Worm (Caenorhabditis elegans) whole organism, L3 larva: ENCODE measurements around the gene F01D5.7.
A peak's percentile ranks its signal among the peaks of the same experiment; 100 is the strongest.

ENCODE experiments used
- R02D3.7 ChIP-seq: fragments of 150-350 bp; optimal IDR thresholded peaks from 2 replicates; lab custom pipeline; 2014; ENCODE audit warnings: missing biosample characterization, missing genetic modification characterization
- ama-1 ChIP-seq: fragments of 150-350 bp; optimal IDR thresholded peaks from 2 replicates; lab custom pipeline; 2018
- ceh-28 ChIP-seq: fragments of 150-350 bp; optimal IDR thresholded peaks from 2 replicates; lab custom pipeline; 2014; ENCODE audit warnings: missing biosample characterization, missing genetic modification reagents, missing genetic modification characterization
- ceh-82 ChIP-seq: fragments of 150-350 bp; optimal IDR thresholded peaks from 2 replicates; lab custom pipeline; 2014; ENCODE audit warnings: missing biosample characterization, missing genetic modification characterization
- daf-12 ChIP-seq: fragments of 150-350 bp; optimal IDR thresholded peaks from 2 replicates; lab custom pipeline; 2014; ENCODE audit warnings: missing biosample characterization, missing genetic modification reagents, missing genetic modification characterization
- egl-27 ChIP-seq: sonication (generic microtip); optimal IDR thresholded peaks from 4 replicates; lab custom pipeline; 2017; ENCODE audit warnings: missing biosample characterization, missing genetic modification reagents, missing genetic modification characterization
- egl-5 ChIP-seq: fragments of 150-350 bp; optimal IDR thresholded peaks from 2 replicates; lab custom pipeline; 2017; ENCODE audit warnings: missing biosample characterization, missing genetic modification reagents, missing genetic modification characterization, inconsistent platforms
- elt-1 ChIP-seq: fragments of 150-350 bp; optimal IDR thresholded peaks from 2 replicates; lab custom pipeline; 2014; ENCODE audit warnings: missing biosample characterization, missing genetic modification characterization
- elt-2 ChIP-seq: sonication (generic microtip); optimal IDR thresholded peaks from 2 replicates; lab custom pipeline; 2016; ENCODE audit warnings: missing genetic modification reagents, mild to moderate bottlenecking, missing genetic modification characterization, missing compliant biosample characterization
- elt-3 ChIP-seq, 3 experiments: fragments of 150-350 bp in 1 of 3; sonication (generic microtip) in 2 of 3; optimal IDR thresholded peaks; 2 replicates in 2 of 3; 4 replicates in 1 of 3; lab custom pipeline; 2014 to 2017; ENCODE audit warnings: missing biosample characterization in 3 of 3, missing genetic modification characterization in 3 of 3
- eor-1 ChIP-seq, 2 experiments: fragments of 150-350 bp; optimal IDR thresholded peaks; 2 replicates each; lab custom pipeline; 2014 to 2018; ENCODE audit warnings: missing biosample characterization in 2 of 2, missing genetic modification characterization in 2 of 2
- fkh-2 ChIP-seq: fragments of 150-350 bp; optimal IDR thresholded peaks from 2 replicates; lab custom pipeline; 2014; ENCODE audit warnings: missing biosample characterization, missing genetic modification reagents, missing genetic modification characterization
- hmg-11 ChIP-seq: sonication (generic microtip); optimal IDR thresholded peaks from 2 replicates; lab custom pipeline; 2016; ENCODE audit warnings: missing genetic modification characterization, missing compliant biosample characterization
- jun-1 ChIP-seq: fragments of 150-350 bp; optimal IDR thresholded peaks from 2 replicates; lab custom pipeline; 2014; ENCODE audit warnings: missing biosample characterization, missing genetic modification reagents, missing genetic modification characterization
- nhr-12 ChIP-seq: fragments of 150-350 bp; optimal IDR thresholded peaks from 2 replicates; lab custom pipeline; 2014; ENCODE audit warnings: missing biosample characterization, missing genetic modification characterization
- nhr-237 ChIP-seq: fragments of 150-350 bp; optimal IDR thresholded peaks from 2 replicates; lab custom pipeline; 2014; ENCODE audit warnings: missing biosample characterization, missing genetic modification characterization
- nhr-25 ChIP-seq: sonication (generic microtip); optimal IDR thresholded peaks from 2 replicates; lab custom pipeline; 2017; ENCODE audit warnings: missing biosample characterization, missing genetic modification characterization
- nhr-28 ChIP-seq: fragments of 150-350 bp; optimal IDR thresholded peaks from 2 replicates; lab custom pipeline; 2014; ENCODE audit warnings: missing biosample characterization, missing genetic modification characterization
- nhr-43 ChIP-seq: sonication (generic microtip); optimal IDR thresholded peaks from 2 replicates; lab custom pipeline; 2016; ENCODE audit warnings: mild to moderate bottlenecking, missing genetic modification characterization, missing compliant biosample characterization; ENCODE audit not compliant: poor library complexity, severe bottlenecking
- nhr-67 ChIP-seq: fragments of 150-350 bp; optimal IDR thresholded peaks from 2 replicates; lab custom pipeline; 2014; ENCODE audit warnings: missing biosample characterization, missing genetic modification characterization
- nhr-76 ChIP-seq: fragments of 150-350 bp; sonication (generic microtip); optimal IDR thresholded peaks from 5 replicates; lab custom pipeline; 2014; ENCODE audit warnings: missing biosample characterization, missing genetic modification characterization
- pha-4 ChIP-seq: fragments of 150-350 bp; optimal IDR thresholded peaks from 2 replicates; lab custom pipeline; 2014; ENCODE audit warnings: missing biosample characterization, missing genetic modification reagents, missing genetic modification characterization
- pqm-1 ChIP-seq: fragments of 150-350 bp; optimal IDR thresholded peaks from 2 replicates; lab custom pipeline; 2017; ENCODE audit warnings: missing biosample characterization, missing genetic modification characterization, inconsistent platforms
- sea-2 ChIP-seq: fragments of 150-350 bp; sonication (generic microtip); optimal IDR thresholded peaks from 4 replicates; lab custom pipeline; 2014; ENCODE audit warnings: missing biosample characterization, missing genetic modification reagents, missing genetic modification characterization
- snpc-4 ChIP-seq: fragments of 150-350 bp; optimal IDR thresholded peaks from 2 replicates; lab custom pipeline; 2014; ENCODE audit warnings: missing biosample characterization, missing genetic modification characterization
- tbx-2 ChIP-seq: sonication (generic microtip); optimal IDR thresholded peaks from 2 replicates; lab custom pipeline; 2016; ENCODE audit warnings: mild to moderate bottlenecking, missing genetic modification characterization, missing compliant biosample characterization
- ztf-11 ChIP-seq: fragments of 150-350 bp; optimal IDR thresholded peaks from 2 replicates; lab custom pipeline; 2014; ENCODE audit warnings: missing biosample characterization, missing genetic modification characterization
- ztf-4 ChIP-seq: fragments of 150-350 bp; optimal IDR thresholded peaks from 2 replicates; lab custom pipeline; 2014; ENCODE audit warnings: missing biosample characterization, missing genetic modification characterization

F01D5.7 gene

ce11 chrII:13997989-13998388 lies 10.5 kb upstream of the F01D5.7 start:
- TF ChIP-seq nhr-28 (tag; lab: Kevin White, UChicago): no peak
- TF ChIP-seq pqm-1 (tag; lab: Kevin White, UChicago): peak; percentile 35

DNA sequence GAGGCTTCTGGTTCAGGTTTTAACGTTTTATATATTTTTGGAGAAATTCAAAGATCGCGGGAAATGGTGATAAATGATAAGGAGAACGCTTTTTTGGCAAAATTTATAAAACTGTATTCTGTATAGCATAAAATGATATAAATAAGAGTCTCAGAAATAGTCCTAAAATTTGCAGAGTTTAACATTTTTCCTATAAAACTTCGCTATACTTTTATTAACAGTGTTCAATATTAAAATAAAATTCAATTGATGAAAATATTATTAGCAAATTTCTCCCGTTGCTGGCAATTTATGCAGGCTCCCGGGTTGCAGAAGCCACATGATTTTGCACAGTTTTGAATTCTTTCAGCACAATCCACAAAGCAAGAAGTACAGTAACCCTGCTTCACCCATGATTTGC lies 9.5 kb upstream of the F01D5.7 start, which contains the start of gene F01D5.2:
Gene F01D5.2, minus strand, starts transcription at position 101 of the 400 bp plus-strand sequence.
- TF ChIP-seq nhr-237 (tag; lab: Kevin White, UChicago): no peak
- TF ChIP-seq nhr-67 (tag; lab: Kevin White, UChicago): no peak
- TF ChIP-seq ztf-4 (tag; lab: Kevin White, UChicago): no peak
- TF ChIP-seq jun-1: no peak
- no peak for TF ChIP-seq pha-4 (tag; lab: Kevin White, UChicago)
- no peak for TF ChIP-seq fkh-2
- TF ChIP-seq, all 47 proteins: peak for 0

ce11 chrII:14000044-14000443 lies 8.4 kb upstream of the F01D5.7 start, which contains the start of gene F01D5.3:
TSS of gene F01D5.3 (minus strand) at chrII:14000144.
- TF ChIP-seq elt-2 (tag; lab: Kevin White, UChicago): peak; percentile 42

DNA sequence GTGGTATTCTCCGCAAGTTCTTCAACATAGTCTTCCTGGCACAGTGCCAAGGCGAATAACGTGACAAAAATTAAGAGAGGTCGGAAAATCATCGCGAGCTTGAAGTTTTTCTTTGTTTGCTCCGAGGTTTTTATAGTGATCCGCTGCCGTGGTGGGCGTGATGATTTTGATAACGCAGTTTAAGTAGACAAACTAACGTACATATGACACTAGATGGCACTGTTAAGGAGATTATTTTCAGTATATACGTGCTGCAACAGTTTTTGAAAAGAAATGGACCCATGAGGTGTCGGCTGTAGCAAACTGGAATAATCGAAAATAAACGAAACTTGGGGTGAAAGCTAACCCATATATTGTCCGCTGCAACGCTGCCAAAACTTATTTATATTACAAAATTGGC lies 6.3 kb upstream of the F01D5.7 start, which contains the start of gene F01D5.5:
Gene F01D5.5, minus strand, starts transcription at position 101 of the 400 bp plus-strand sequence.
- TF ChIP-seq elt-2 (tag; lab: Kevin White, UChicago) (peak; percentile 34), egl-5 (tag; lab: Kevin White, UChicago) (no peak), ceh-82 (no peak), R02D3.7 (tag; lab: Kevin White, UChicago) (no peak)

ce11 chrII:14003821-14004430 lies 4.5 kb upstream of the F01D5.7 start:
- TF ChIP-seq ceh-82 (no peak), snpc-4 (tag; lab: Kevin White, UChicago) (peak; percentile 35), elt-2 (tag; lab: Kevin White, UChicago) (peak; percentile 26)
- TF ChIP-seq, all 47 proteins: peak for 2

- TF ChIP-seq daf-12 (tag; lab: Kevin White, UChicago) (no peak), nhr-43 (tag; lab: Kevin White, UChicago) (peak; percentile 56)
These were observed 3.7 kb upstream of the F01D5.7 start for ce11 chrII:14004770-14005169.

DNA sequence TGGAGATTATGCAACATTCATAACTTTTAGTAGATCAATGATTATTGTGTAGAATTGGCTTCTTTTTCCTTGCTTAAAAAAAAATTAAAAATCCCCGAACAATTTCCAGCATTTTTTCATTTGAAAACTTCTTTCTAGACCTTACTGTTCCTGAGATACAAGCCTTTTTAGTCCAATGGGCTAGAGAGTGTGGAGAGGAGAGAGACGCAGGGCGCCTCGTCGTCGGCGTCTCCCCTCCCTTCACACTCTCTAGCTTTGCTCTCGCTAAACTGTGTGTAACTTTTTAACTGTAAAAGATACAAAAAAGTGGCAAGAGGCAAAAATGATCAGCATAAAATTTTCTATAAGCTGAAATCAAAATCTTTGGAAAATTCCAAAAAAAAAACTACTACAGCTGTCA lies 3.3 kb upstream of the F01D5.7 start:
- no peak for TF ChIP-seq tbx-2 (tag; lab: Kevin White, UChicago)
- TF ChIP-seq ceh-28 (tag; lab: Kevin White, UChicago): no peak
- no peak for TF ChIP-seq elt-2 (tag; lab: Kevin White, UChicago)
- TF ChIP-seq egl-27 (tag; lab: Kevin White, UChicago): no peak
- TF ChIP-seq nhr-76 (tag; lab: Kevin White, UChicago): no peak
- no peak for TF ChIP-seq daf-12 (tag; lab: Kevin White, UChicago)
- no peak for TF ChIP-seq sea-2
- no peak for TF ChIP-seq R02D3.7 (tag; lab: Kevin White, UChicago)
- TF ChIP-seq fkh-2: no peak
- no peak for TF ChIP-seq ama-1
- TF ChIP-seq nhr-67 (tag; lab: Kevin White, UChicago): no peak
- no peak for TF ChIP-seq pqm-1 (tag; lab: Kevin White, UChicago)
- no peak for TF ChIP-seq nhr-12 (tag; lab: Kevin White, UChicago)
- TF ChIP-seq eor-1 (tag; optimal IDR thresholded peaks at IDR 0.05; lab: Kevin White, UChicago): no peak
- TF ChIP-seq elt-3 (tag; optimal IDR thresholded peaks at IDR 0.05; lab: Kevin White, UChicago): no peak
- TF ChIP-seq ztf-11: no peak
- TF ChIP-seq nhr-25 (tag; lab: Kevin White, UChicago): no peak
- TF ChIP-seq elt-1 (tag; lab: Kevin White, UChicago): no peak
- no peak for TF ChIP-seq hmg-11 (tag; lab: Kevin White, UChicago)
